Fruit fly (Drosophila melanogaster) whole organism, embryonic: Measurements from ENCODE around the gene Srg3.

Experiments used
- CG10147 ChIP-seq: fragments of 200-800 bp; sonication (Bioruptor generic); optimal IDR thresholded peaks from 2 replicates; lab custom pipeline; 2019; ENCODE audit warnings: missing biosample characterization, mild to moderate bottlenecking, missing genetic modification characterization, moderate library complexity
- CG10267 ChIP-seq: fragments of 200-800 bp; sonication (Bioruptor generic); optimal IDR thresholded peaks from 2 replicates; lab custom pipeline; 2018; ENCODE audit warnings: missing biosample characterization, mild to moderate bottlenecking, missing genetic modification characterization, moderate library complexity
- CG11085 ChIP-seq: fragments of 200-800 bp; sonication (Bioruptor generic); IDR thresholded peaks from 2 replicates; pipeline ENCODE4 v1.3.6; 2022; ENCODE audit warnings: missing biosample characterization, missing genetic modification characterization
- CG11456 ChIP-seq: fragments of 200-800 bp; sonication (Bioruptor generic); IDR thresholded peaks from 3 replicates; pipeline ENCODE4 v1.3.6; 2022; ENCODE audit warnings: missing biosample characterization, missing genetic modification characterization
- CG12659 ChIP-seq: fragments of 200-800 bp; sonication (Bioruptor generic); optimal IDR thresholded peaks from 3 replicates; lab custom pipeline; 2017; ENCODE audit warnings: mild to moderate bottlenecking, missing biosample characterization, missing genetic modification reagents, missing genetic modification characterization
- CG13287 ChIP-seq: fragments of 200-800 bp; sonication (Bioruptor generic); IDR thresholded peaks from 2 replicates; pipeline ENCODE4 v1.3.6; 2022; ENCODE audit warnings: missing biosample characterization, missing genetic modification characterization; ENCODE audit not compliant: partially characterized antibody
- CG15696 ChIP-seq: fragments of 200-800 bp; sonication (Bioruptor generic); optimal IDR thresholded peaks from 2 replicates; lab custom pipeline; 2019; ENCODE audit warnings: missing biosample characterization, mild to moderate bottlenecking, missing genetic modification characterization, moderate library complexity
- CG16863 ChIP-seq: fragments of 200-800 bp; sonication (Bioruptor generic); optimal IDR thresholded peaks from 3 replicates; lab custom pipeline; 2016; ENCODE audit warnings: missing biosample characterization, missing genetic modification characterization
- CG17186 ChIP-seq: fragments of 200-800 bp; sonication (Bioruptor generic); optimal IDR thresholded peaks from 3 replicates; lab custom pipeline; 2017; ENCODE audit warnings: missing biosample characterization, missing genetic modification reagents, missing genetic modification characterization
- CG17328 ChIP-seq: fragments of 200-800 bp; sonication (Bioruptor generic); IDR thresholded peaks from 2 replicates; pipeline ENCODE4 v1.3.6; 2022; ENCODE audit warnings: missing biosample characterization, missing genetic modification characterization
- CG17359 ChIP-seq: fragments of 200-800 bp; sonication (Bioruptor generic); optimal IDR thresholded peaks from 3 replicates; lab custom pipeline; 2018; ENCODE audit warnings: missing biosample characterization, mild to moderate bottlenecking, missing genetic modification characterization, moderate library complexity
- CG17829 ChIP-seq: fragments of 200-800 bp; optimal IDR thresholded peaks from 2 replicates; lab custom pipeline; 2019; ENCODE audit warnings: missing biosample characterization, mild to moderate bottlenecking, missing genetic modification characterization, moderate library complexity
- CG18011 ChIP-seq: fragments of 200-800 bp; sonication (Bioruptor generic); optimal IDR thresholded peaks from 2 replicates; lab custom pipeline; 2017; ENCODE audit warnings: missing biosample characterization, missing genetic modification characterization, mild to moderate bottlenecking, moderate library complexity, missing genotype
- CG18262 ChIP-seq: fragments of 200-800 bp; optimal IDR thresholded peaks from 3 replicates; lab custom pipeline; 2019; ENCODE audit warnings: missing biosample characterization, mild to moderate bottlenecking, missing genetic modification characterization, moderate library complexity
- CG33557 ChIP-seq: fragments of 200-800 bp; sonication (Bioruptor generic); optimal IDR thresholded peaks from 2 replicates; lab custom pipeline; 2019; ENCODE audit warnings: missing biosample characterization, mild to moderate bottlenecking, missing genetic modification characterization, moderate library complexity
- CG34376 ChIP-seq: fragments of 200-800 bp; sonication (Bioruptor generic); optimal IDR thresholded peaks from 2 replicates; lab custom pipeline; 2018; ENCODE audit warnings: missing biosample characterization, mild to moderate bottlenecking, missing genetic modification characterization
- CG43689 ChIP-seq: fragments of 200-800 bp; sonication (Bioruptor generic); IDR thresholded peaks from 2 replicates; pipeline ENCODE4 v1.3.6; 2022; ENCODE audit warnings: missing biosample characterization, missing genetic modification characterization
- CG4707 ChIP-seq: fragments of 200-800 bp; sonication (Bioruptor generic); optimal IDR thresholded peaks from 2 replicates; lab custom pipeline; 2018; ENCODE audit warnings: missing biosample characterization, mild to moderate bottlenecking, missing genetic modification characterization, moderate library complexity
- CG7839 ChIP-seq: fragments of 200-800 bp; sonication (Bioruptor generic); optimal IDR thresholded peaks from 3 replicates; lab custom pipeline; 2018; ENCODE audit warnings: missing biosample characterization, mild to moderate bottlenecking, missing genetic modification characterization, moderate library complexity
- CG7963 ChIP-seq: fragments of 200-800 bp; sonication (Bioruptor generic); IDR thresholded peaks from 3 replicates; pipeline ENCODE4 v1.3.6; 2022; ENCODE audit warnings: missing biosample characterization, missing genetic modification characterization; ENCODE audit not compliant: partially characterized antibody
- CHES-1-like ChIP-seq: fragments of 200-800 bp; sonication (Bioruptor generic); optimal IDR thresholded peaks from 2 replicates; lab custom pipeline; 2016; ENCODE audit warnings: missing biosample characterization, missing genetic modification characterization
- Chrac-16 ChIP-seq: fragments of 200-800 bp; sonication (Bioruptor generic); optimal IDR thresholded peaks from 3 replicates; lab custom pipeline; 2016; ENCODE audit warnings: missing biosample characterization, missing genetic modification characterization
- H2.0 ChIP-seq: fragments of 200-800 bp; sonication (Bioruptor generic); IDR thresholded peaks from 2 replicates; pipeline ENCODE4 v1.3.6; 2022; ENCODE audit warnings: missing biosample characterization, missing genetic modification characterization
- HLH3B ChIP-seq: fragments of 200-800 bp; sonication (Bioruptor generic); IDR thresholded peaks from 2 replicates; pipeline ENCODE4 v1.3.6; 2022; ENCODE audit warnings: missing biosample characterization, missing genetic modification characterization
- MESR4 ChIP-seq: fragments of 200-800 bp; sonication (Bioruptor generic); optimal IDR thresholded peaks from 2 replicates; lab custom pipeline; 2018; ENCODE audit warnings: missing biosample characterization, mild to moderate bottlenecking, missing genetic modification characterization, moderate library complexity
- Med ChIP-seq: fragments of 200-800 bp; sonication (Bioruptor generic); peaks from one replicate; lab custom pipeline; 2016; ENCODE audit warnings: missing biosample characterization, missing genetic modification characterization, mild to moderate bottlenecking, inconsistent platforms, moderate library complexity
- NFAT ChIP-seq: fragments of 200-800 bp; sonication (Bioruptor generic); IDR thresholded peaks from 2 replicates; pipeline ENCODE4 v1.3.6; 2022; ENCODE audit warnings: missing biosample characterization, missing genetic modification characterization
- NK7.1 ChIP-seq: fragments of 200-800 bp; sonication (Bioruptor generic); optimal IDR thresholded peaks from 3 replicates; lab custom pipeline; 2016; ENCODE audit warnings: missing biosample characterization, missing genetic modification characterization
- Ravus ChIP-seq: fragments of 200-800 bp; sonication (Bioruptor generic); IDR thresholded peaks from 2 replicates; pipeline ENCODE4 v1.3.6; 2022; ENCODE audit warnings: missing biosample characterization, missing genetic modification characterization
- Rx ChIP-seq: fragments of 200-800 bp; sonication (Bioruptor generic); IDR thresholded peaks from 2 replicates; pipeline ENCODE4 v1.3.6; 2022; ENCODE audit warnings: missing biosample characterization, missing genetic modification characterization
- Sin3A ChIP-seq: fragments of >200 bp; optimal IDR thresholded peaks from 2 replicates; lab custom pipeline; 2018
- Six4 ChIP-seq: fragments of 200-800 bp; sonication (Bioruptor generic); optimal IDR thresholded peaks from 2 replicates; lab custom pipeline; 2016; ENCODE audit warnings: missing biosample characterization, missing genetic modification characterization
- Tbp ChIP-seq: fragments of >200 bp; optimal IDR thresholded peaks from 2 replicates; lab custom pipeline; 2018; ENCODE audit warnings: missing biosample characterization, missing genetic modification characterization
- ab ChIP-seq: fragments of 200-800 bp; sonication (Bioruptor generic); optimal IDR thresholded peaks from 2 replicates; lab custom pipeline; 2016; ENCODE audit warnings: missing biosample characterization, missing genetic modification characterization
- cwo ChIP-seq: fragments of 200-800 bp; sonication (Bioruptor generic); optimal IDR thresholded peaks from 3 replicates; lab custom pipeline; 2017; ENCODE audit warnings: missing biosample characterization, missing genetic modification characterization, mild to moderate bottlenecking, moderate library complexity, missing genetic modification reagents
- ewg ChIP-seq: fragments of 200-800 bp; sonication (Bioruptor generic); optimal IDR thresholded peaks from 3 replicates; lab custom pipeline; 2017; ENCODE audit warnings: mild to moderate bottlenecking, missing biosample characterization, missing genetic modification reagents, missing genetic modification characterization
- fd102C ChIP-seq: fragments of 200-800 bp; sonication (Bioruptor generic); optimal IDR thresholded peaks from 2 replicates; lab custom pipeline; 2018; ENCODE audit warnings: missing biosample characterization, mild to moderate bottlenecking, missing genetic modification characterization, moderate library complexity
- fu2 ChIP-seq: fragments of 200-800 bp; sonication (Bioruptor generic); optimal IDR thresholded peaks from 2 replicates; lab custom pipeline; 2016; ENCODE audit warnings: missing biosample characterization, missing genetic modification characterization
- gcm ChIP-seq: fragments of 200-800 bp; sonication (Bioruptor generic); optimal IDR thresholded peaks from 2 replicates; lab custom pipeline; 2019; ENCODE audit warnings: missing biosample characterization, mild to moderate bottlenecking, missing genetic modification characterization, moderate library complexity
- gsb-n ChIP-seq: fragments of 200-800 bp; sonication (Bioruptor generic); optimal IDR thresholded peaks from 3 replicates; lab custom pipeline; 2018; ENCODE audit warnings: missing biosample characterization, mild to moderate bottlenecking, missing genetic modification characterization
- nerfin-1 ChIP-seq: fragments of 200-800 bp; sonication (Bioruptor generic); optimal IDR thresholded peaks from 3 replicates; lab custom pipeline; 2019; ENCODE audit warnings: missing biosample characterization, mild to moderate bottlenecking, missing genetic modification characterization, moderate library complexity
- onecut ChIP-seq: fragments of 200-800 bp; sonication (Bioruptor generic); IDR thresholded peaks from 2 replicates; pipeline ENCODE4 v1.3.6; 2022; ENCODE audit warnings: missing biosample characterization, missing genetic modification characterization
- otp ChIP-seq: fragments of 200-800 bp; sonication (Bioruptor generic); IDR thresholded peaks from 3 replicates; pipeline ENCODE4, ENCODE4 v1.3.6; 2022; ENCODE audit warnings: missing biosample characterization, missing genetic modification characterization
- seq ChIP-seq: fragments of 200-800 bp; sonication (Bioruptor generic); IDR thresholded peaks from 2 replicates; pipeline ENCODE4 v1.3.6; 2022; ENCODE audit warnings: missing biosample characterization, missing genetic modification characterization
- shn ChIP-seq: fragments of 200-800 bp; sonication (Bioruptor generic); optimal IDR thresholded peaks from 3 replicates; lab custom pipeline; 2016; ENCODE audit warnings: missing biosample characterization, missing genetic modification characterization
- tll ChIP-seq, 2 experiments: fragments of 200-800 bp in 1 of 2; fragments of >200 bp in 1 of 2; sonication (Bioruptor generic) in 1 of 2; optimal IDR thresholded peaks; 2 replicates each; lab custom pipeline; 2017 to 2019; ENCODE audit warnings: missing biosample characterization in 2 of 2, missing genetic modification characterization in 2 of 2, mild to moderate bottlenecking in 1 of 2, moderate library complexity in 1 of 2
- tx ChIP-seq: fragments of 200-800 bp; sonication (Bioruptor generic); optimal IDR thresholded peaks from 2 replicates; lab custom pipeline; 2016; ENCODE audit warnings: missing biosample characterization, missing genetic modification characterization
- zfh1 ChIP-seq: fragments of 200-800 bp; sonication (Bioruptor generic); IDR thresholded peaks from 3 replicates; pipeline ENCODE4 v1.3.6; 2022; ENCODE audit warnings: missing biosample characterization, missing genetic modification characterization

The Srg3 gene

dm6 chr3L:9429665-9430607 lies 13.1 kb upstream of the Srg3 start, which contains the start of the genes RpS17 and MTF-1 (continued):
- TF ChIP-seq CG17359 (tag; lab: Kevin White, UChicago), result peak; percentile 37
- TF ChIP-seq CG10267, result peak; percentile 45
- TF ChIP-seq NK7.1 (GFP tag; lab: Kevin White, UChicago), result no peak
- no peak for TF ChIP-seq tx (GFP tag; lab: Kevin White, UChicago)
- TF ChIP-seq HLH3B (GFP tag; lab: Robert Waterston, UW), result peak; percentile 34; the same call in 1 of the 2 replicates
- peak; percentile 46 for TF ChIP-seq gcm (GFP tag; lab: Kevin White, UChicago)
- peak; percentile 72; the same call in 2 of the 3 replicates for TF ChIP-seq CG11456
- peak; percentile 50 for TF ChIP-seq CG18262
- peak; percentile 43 for TF ChIP-seq CHES-1-like (GFP tag; lab: Kevin White, UChicago)
- TF ChIP-seq CG10147 (GFP tag; lab: Kevin White, UChicago), result no peak
- TF ChIP-seq CG7839, result peak; percentile 37
- no peak for TF ChIP-seq fd102C
- TF ChIP-seq tll (GFP tag; optimal IDR thresholded peaks at IDR 0.05; lab: Kevin White, UChicago), result no peak
- TF ChIP-seq CG4707 (GFP tag; lab: Kevin White, UChicago), result peak; percentile 69
- TF ChIP-seq shn (GFP tag; lab: Kevin White, UChicago), result peak; percentile 2
- TF ChIP-seq CG43689 (GFP tag; lab: Robert Waterston, UW), result no peak
- peak; percentile 7 for TF ChIP-seq CG18011 (GFP tag; lab: Kevin White, UChicago)
- TF ChIP-seq CG17829 (tag; lab: Kevin White, UChicago), result peak; percentile 28
- TF ChIP-seq CG13287, result peak; percentile 61; the same call in 1 of the 2 replicates
- peak; percentile 67 for TF ChIP-seq CG12659 (GFP tag; lab: Kevin White, UChicago)
- TF ChIP-seq CG7963 (GFP tag; lab: Robert Waterston, UW), result no peak
- TF ChIP-seq Ravus (GFP tag; lab: Robert Waterston, UW), result no peak
- TF ChIP-seq nerfin-1 (tag; lab: Kevin White, UChicago), result peak; percentile 53
- TF ChIP-seq fu2 (GFP tag; lab: Kevin White, UChicago), result no peak
- peak; percentile 27; the same call in 1 of the 2 replicates for TF ChIP-seq seq
- peak; percentile 96 for TF ChIP-seq MESR4 (GFP tag; lab: Kevin White, UChicago)
- TF ChIP-seq Sin3A (lab: Kevin White, UChicago), result no peak
- peak; percentile 50 for TF ChIP-seq Tbp (GFP tag; lab: Kevin White, UChicago)
- 0 out of 2 replicates have a peak, but pooled peaks have one; percentile 30 for TF ChIP-seq CG11085
- no peak for TF ChIP-seq Chrac-16
- TF ChIP-seq Med, result peak; percentile 92
- peak; percentile 57; the same call in 1 of the 2 replicates for TF ChIP-seq NFAT (GFP tag; lab: Robert Waterston, UW)
- TF ChIP-seq H2.0 (GFP tag; lab: Robert Waterston, UW), result no peak
- peak; percentile 39 for TF ChIP-seq CG33557 (GFP tag; lab: Kevin White, UChicago)
- TF ChIP-seq gsb-n, result peak; percentile 38
- peak; percentile 68; the same call in 2 of the 3 replicates for TF ChIP-seq zfh1 (GFP tag; lab: Robert Waterston, UW)
- peak; percentile 7 for TF ChIP-seq cwo (GFP tag; lab: Kevin White, UChicago)
- no peak for TF ChIP-seq ab (GFP tag; lab: Kevin White, UChicago)
- TF ChIP-seq ewg (GFP tag; lab: Kevin White, UChicago), result no peak
- TF ChIP-seq otp (GFP tag; lab: Robert Waterston, UW), result peak; percentile 46; the same call in 1 of the 3 replicates
- TF ChIP-seq CG17186 (GFP tag; lab: Kevin White, UChicago), result no peak
- 0 out of 2 replicates have a peak, but pooled peaks have one; percentile 22 for TF ChIP-seq Rx
- no peak for TF ChIP-seq Six4
- TF ChIP-seq onecut (GFP tag; lab: Robert Waterston, UW), result peak; percentile 70
- TF ChIP-seq CG16863, result no peak
- TF ChIP-seq CG34376 (GFP tag; lab: Kevin White, UChicago), result peak; percentile 91
- no peak for TF ChIP-seq CG15696 (tag; lab: Kevin White, UChicago)
- peak; percentile 81 for TF ChIP-seq CG17328 (GFP tag; lab: Robert Waterston, UW)
